Worm (Caenorhabditis elegans): ENCODE results near the gene F29A7.8.

The F29A7.8 gene

ce11 chrII:2734735-2735134 lies 23.1 kb downstream of the F29A7.8 start:
- TF ChIP-seq flh-1 (GFP tag; optimal IDR thresholded peaks at IDR 0.05) (no peak), mab-5 (tag; optimal IDR thresholded peaks at IDR 0.05) (no peak), pha-4 (tag; optimal IDR thresholded peaks at IDR 0.05) (no peak), nhr-2 (tag; optimal IDR thresholded peaks at IDR 0.05) (no peak), lin-13 (tag; optimal IDR thresholded peaks at IDR 0.05) (no peak), sptf-1 (tag; optimal IDR thresholded peaks at IDR 0.05) (peak; percentile 4), ceh-39 (tag; optimal IDR thresholded peaks at IDR 0.05) (no peak), zip-8 (tag; optimal IDR thresholded peaks at IDR 0.05) (no peak), tbx-8 (GFP tag; optimal IDR thresholded peaks at IDR 0.05) (no peak), lin-32 (GFP tag; optimal IDR thresholded peaks at IDR 0.05) (no peak), mep-1 (tag; optimal IDR thresholded peaks at IDR 0.05) (peak; percentile 16), unc-62 (GFP tag; optimal IDR thresholded peaks at IDR 0.05) (no peak)

ce11 chrII:2734266-2734665 lies 23.6 kb downstream of the F29A7.8 start:
- TF ChIP-seq ham-2 (GFP tag; optimal IDR thresholded peaks at IDR 0.05) (no peak), zip-8 (tag; optimal IDR thresholded peaks at IDR 0.05) (no peak), blmp-1 (tag; optimal IDR thresholded peaks at IDR 0.05) (no peak)

ce11 chrII:2730647-2731046 lies 27.2 kb downstream of the F29A7.8 start:
- TF ChIP-seq mep-1 (tag; optimal IDR thresholded peaks at IDR 0.05) (no peak), ces-1 (GFP tag; optimal IDR thresholded peaks at IDR 0.05) (peak; percentile 28), nhr-76 (tag; optimal IDR thresholded peaks at IDR 0.05) (no peak), snpc-4 (tag; optimal IDR thresholded peaks at IDR 0.05) (no peak), lsy-2 (tag; optimal IDR thresholded peaks at IDR 0.05) (no peak), unc-120 (tag; optimal IDR thresholded peaks at IDR 0.05; ENCODE audit: poor library complexity, severe bottlenecking) (no peak), unc-39 (tag; optimal IDR thresholded peaks at IDR 0.05) (no peak)

- TF ChIP-seq ham-2 (GFP tag; optimal IDR thresholded peaks at IDR 0.05), result no peak
- TF ChIP-seq unc-62 (GFP tag; optimal IDR thresholded peaks at IDR 0.05), result peak; percentile 63
- peak; percentile 37 for TF ChIP-seq hlh-1 (tag; optimal IDR thresholded peaks at IDR 0.05)
- peak; percentile 54 for TF ChIP-seq unc-120 (tag; optimal IDR thresholded peaks at IDR 0.05; ENCODE audit: poor library complexity, severe bottlenecking)
Observed at ce11 chrII:2726774-2727173, 31.1 kb downstream of the F29A7.8 start.

ce11 chrII:2725561-2725960 lies 32.3 kb downstream of the F29A7.8 start, which contains the start of the genes T05A8.11 and nep-2:
T05A8.11 (minus strand) TSS chrII:2725661.
nep-2 (minus strand) TSS chrII:2725752.
- TF ChIP-seq ces-1 (GFP tag; optimal IDR thresholded peaks at IDR 0.05), result no peak
- TF ChIP-seq elt-1 (tag; optimal IDR thresholded peaks at IDR 0.05; ENCODE audit: borderline replicate concordance, insufficient read depth), result no peak
- no peak for TF ChIP-seq unc-62 (GFP tag; optimal IDR thresholded peaks at IDR 0.05)
- TF ChIP-seq drap-1 (GFP tag; optimal IDR thresholded peaks at IDR 0.05), result no peak
- no peak for TF ChIP-seq ceh-43 (GFP tag; optimal IDR thresholded peaks at IDR 0.05)
- no peak for TF ChIP-seq bed-3 (GFP tag; optimal IDR thresholded peaks at IDR 0.05)
- no peak for TF ChIP-seq tbx-8 (GFP tag; optimal IDR thresholded peaks at IDR 0.05)
- TF ChIP-seq ztf-11 (tag; optimal IDR thresholded peaks at IDR 0.05), result no peak
- TF ChIP-seq ceh-39 (tag; optimal IDR thresholded peaks at IDR 0.05), result no peak
- TF ChIP-seq pha-4 (tag; optimal IDR thresholded peaks at IDR 0.05), result no peak

- TF ChIP-seq hlh-1 (tag; optimal IDR thresholded peaks at IDR 0.05) (no peak), bed-3 (GFP tag; optimal IDR thresholded peaks at IDR 0.05) (no peak), zip-8 (tag; optimal IDR thresholded peaks at IDR 0.05) (no peak)
Observed at ce11 chrII:2721992-2722391, 35.9 kb downstream of the F29A7.8 start.

- no peak for TF ChIP-seq ztf-11 (tag; optimal IDR thresholded peaks at IDR 0.05)
- no peak for TF ChIP-seq nhr-2 (tag; optimal IDR thresholded peaks at IDR 0.05)
- TF ChIP-seq nhr-237 (tag; optimal IDR thresholded peaks at IDR 0.05), result no peak
- no peak for TF ChIP-seq ham-2 (GFP tag; optimal IDR thresholded peaks at IDR 0.05)
Observed at ce11 chrII:2719212-2719611, 38.6 kb downstream of the F29A7.8 start.

Measured in whole organism, mixed stage, embryonic.